Fruit fly (Drosophila melanogaster) whole organism, embryonic: ENCODE measurements around the gene CG14088.

Experiments
- Atf3 ChIP-seq: fragments of 200-800 bp; sonication (Bioruptor generic); optimal IDR thresholded peaks from 3 replicates; lab custom pipeline; 2016; ENCODE audit warnings: missing biosample characterization, missing genetic modification characterization
- BEAF-32 ChIP-seq: fragments of 200-800 bp; sonication (Bioruptor generic); optimal IDR thresholded peaks from 3 replicates; lab custom pipeline; 2017; ENCODE audit warnings: missing biosample characterization, missing genetic modification characterization, mild to moderate bottlenecking, moderate library complexity, missing genetic modification reagents
- CG11093 ChIP-seq: fragments of 200-800 bp; sonication (Bioruptor generic); IDR thresholded peaks from 3 replicates; pipeline ENCODE4 v1.3.6; 2022; ENCODE audit warnings: missing biosample characterization, missing genetic modification characterization
- CG12155 ChIP-seq: fragments of 200-800 bp; sonication (Bioruptor generic); optimal IDR thresholded peaks from 3 replicates; lab custom pipeline; 2016; ENCODE audit warnings: missing biosample characterization, missing genetic modification characterization
- CG13287 ChIP-seq: fragments of 200-800 bp; sonication (Bioruptor generic); IDR thresholded peaks from 2 replicates; pipeline ENCODE4 v1.3.6; 2022; ENCODE audit warnings: missing biosample characterization, missing genetic modification characterization; ENCODE audit not compliant: partially characterized antibody
- CG14014 ChIP-seq: fragments of 200-800 bp; sonication (Bioruptor generic); IDR thresholded peaks from 2 replicates; pipeline ENCODE4 v1.3.6; 2022; ENCODE audit warnings: missing biosample characterization, missing genetic modification characterization
- CG1603 ChIP-seq: fragments of 200-800 bp; sonication (Bioruptor generic); optimal IDR thresholded peaks from 2 replicates; lab custom pipeline; 2019; ENCODE audit warnings: missing biosample characterization, mild to moderate bottlenecking, missing genetic modification characterization, moderate library complexity
- CG17328 ChIP-seq: fragments of 200-800 bp; sonication (Bioruptor generic); IDR thresholded peaks from 2 replicates; pipeline ENCODE4 v1.3.6; 2022; ENCODE audit warnings: missing biosample characterization, missing genetic modification characterization
- CG31441 ChIP-seq: fragments of 200-800 bp; sonication (Bioruptor generic); IDR thresholded peaks from 2 replicates; pipeline ENCODE4 v1.3.6; 2022; ENCODE audit warnings: missing biosample characterization, missing genetic modification characterization
- CG4820 ChIP-seq: fragments of 200-800 bp; sonication (Bioruptor generic); optimal IDR thresholded peaks from 3 replicates; lab custom pipeline; 2016; ENCODE audit warnings: missing biosample characterization, missing genetic modification characterization
- CG8944 ChIP-seq: fragments of 200-800 bp; sonication (Bioruptor generic); optimal IDR thresholded peaks from 3 replicates; lab custom pipeline; 2016; ENCODE audit warnings: missing biosample characterization, missing genetic modification characterization
- E2f2 ChIP-seq: fragments of 200-800 bp; sonication (Bioruptor generic); IDR thresholded peaks from 2 replicates; pipeline ENCODE4 v1.3.6; 2022; ENCODE audit warnings: missing biosample characterization, missing genetic modification characterization
- Ets65A ChIP-seq: fragments of 200-800 bp; sonication (Bioruptor generic); peaks from one replicate; lab custom pipeline; 2016; ENCODE audit warnings: missing biosample characterization, missing genetic modification characterization
- Fer1 ChIP-seq: fragments of 200-800 bp; sonication (Bioruptor generic); optimal IDR thresholded peaks from 2 replicates; lab custom pipeline; 2017; ENCODE audit warnings: missing biosample characterization, mild to moderate bottlenecking, missing genetic modification characterization
- HHEX ChIP-seq: fragments of 200-800 bp; sonication (Bioruptor generic); optimal IDR thresholded peaks from 3 replicates; lab custom pipeline; 2017; ENCODE audit warnings: missing biosample characterization, mild to moderate bottlenecking, missing genetic modification characterization, missing genetic modification reagents
- Hmx ChIP-seq: fragments of 200-800 bp; sonication (Bioruptor generic); optimal IDR thresholded peaks from 2 replicates; lab custom pipeline; 2016; ENCODE audit warnings: missing biosample characterization, missing genetic modification characterization
- Meics ChIP-seq: fragments of 200-800 bp; sonication (Bioruptor generic); optimal IDR thresholded peaks from 2 replicates; lab custom pipeline; 2017; ENCODE audit warnings: missing biosample characterization, mild to moderate bottlenecking, missing genetic modification characterization
- NFAT ChIP-seq: fragments of 200-800 bp; sonication (Bioruptor generic); IDR thresholded peaks from 2 replicates; pipeline ENCODE4 v1.3.6; 2022; ENCODE audit warnings: missing biosample characterization, missing genetic modification characterization
- Scr ChIP-seq: fragments of 200-800 bp; sonication (Bioruptor generic); IDR thresholded peaks from 2 replicates; pipeline ENCODE4 v1.3.6; 2022; ENCODE audit warnings: missing biosample characterization, missing genetic modification characterization; ENCODE audit not compliant: partially characterized antibody
- Stat92E ChIP-seq, 3 experiments: fragments of >200 bp in 2 of 3; fragments of 200-800 bp in 1 of 3; sonication (Bioruptor generic) in 1 of 3; optimal IDR thresholded peaks; 2 replicates each; lab custom pipeline; 2017 to 2019; ENCODE audit warnings: missing biosample characterization in 3 of 3, missing genetic modification characterization in 3 of 3, mild to moderate bottlenecking in 1 of 3, moderate library complexity in 1 of 3
- Vsx1 ChIP-seq: fragments of 200-800 bp; sonication (Bioruptor generic); optimal IDR thresholded peaks from 2 replicates; lab custom pipeline; 2017; ENCODE audit warnings: missing biosample characterization, mild to moderate bottlenecking, missing genetic modification characterization, missing genetic modification reagents
- Xbp1 ChIP-seq: fragments of 200-800 bp; sonication (Bioruptor generic); optimal IDR thresholded peaks from 3 replicates; lab custom pipeline; 2016; ENCODE audit warnings: missing biosample characterization, mild to moderate bottlenecking, missing genetic modification characterization
- abd-A ChIP-seq: fragments of 200-800 bp; sonication (Bioruptor generic); optimal IDR thresholded peaks from 3 replicates; lab custom pipeline; 2019; ENCODE audit warnings: missing biosample characterization, mild to moderate bottlenecking, missing genetic modification characterization, moderate library complexity
- ac ChIP-seq: fragments of 200-800 bp; sonication (Bioruptor generic); optimal IDR thresholded peaks from 3 replicates; lab custom pipeline; 2017; ENCODE audit warnings: missing biosample characterization, mild to moderate bottlenecking, missing genetic modification characterization
- az2 ChIP-seq: fragments of 200-800 bp; sonication (Bioruptor generic); optimal IDR thresholded peaks from 3 replicates; lab custom pipeline; 2016; ENCODE audit warnings: missing biosample characterization, missing genetic modification characterization
- chinmo ChIP-seq: fragments of 200-800 bp; sonication (Bioruptor generic); IDR thresholded peaks from 4 replicates; pipeline ENCODE4 v1.3.6; 2022; ENCODE audit warnings: missing biosample characterization, missing genetic modification characterization; ENCODE audit not compliant: partially characterized antibody
- dm ChIP-seq: fragments of 200-800 bp; sonication (Bioruptor generic); optimal IDR thresholded peaks from 3 replicates; lab custom pipeline; 2016; ENCODE audit warnings: missing biosample characterization, missing genetic modification characterization
- dmrt99B ChIP-seq: fragments of 200-800 bp; sonication (Bioruptor generic); optimal IDR thresholded peaks from 2 replicates; lab custom pipeline; 2018; ENCODE audit warnings: missing biosample characterization, mild to moderate bottlenecking, missing genetic modification characterization, moderate library complexity
- esg ChIP-seq: fragments of 200-800 bp; sonication (Bioruptor generic); conservative IDR thresholded peaks from 2 replicates; pipeline ENCODE4 v1.3.6; 2022; ENCODE audit warnings: missing biosample characterization, missing genetic modification characterization
- eyg ChIP-seq: fragments of 200-800 bp; sonication (Bioruptor generic); optimal IDR thresholded peaks from 3 replicates; lab custom pipeline; 2016; ENCODE audit warnings: missing biosample characterization, missing genetic modification characterization
- gfzf ChIP-seq: fragments of 200-800 bp; sonication (Bioruptor generic); optimal IDR thresholded peaks from 2 replicates; lab custom pipeline; 2016; ENCODE audit warnings: missing biosample characterization, mild to moderate bottlenecking, missing genetic modification characterization, moderate library complexity
- hkb ChIP-seq, 2 experiments: fragments of 200-800 bp in 1 of 2; fragments of >200 bp in 1 of 2; sonication (Bioruptor generic) in 1 of 2; IDR thresholded peaks in 1 of 2; optimal IDR thresholded peaks in 1 of 2; 2 replicates each; pipeline versions ENCODE4 v1.3.6 to Lab custom; 2017 to 2022; ENCODE audit warnings: missing biosample characterization in 1 of 2, missing genetic modification characterization in 1 of 2
- jigr1 ChIP-seq: fragments of 200-800 bp; sonication (Bioruptor generic); IDR thresholded peaks from 3 replicates; pipeline ENCODE4 v1.3.6; 2022; ENCODE audit warnings: missing biosample characterization, missing genetic modification characterization
- kay ChIP-seq: fragments of 200-800 bp; sonication (Bioruptor generic); optimal IDR thresholded peaks from 2 replicates; lab custom pipeline; 2016; ENCODE audit warnings: missing biosample characterization, missing genetic modification characterization
- luna ChIP-seq: fragments of 200-800 bp; sonication (Bioruptor generic); optimal IDR thresholded peaks from 2 replicates; lab custom pipeline; 2016; ENCODE audit warnings: missing biosample characterization, missing genetic modification characterization
- nerfin-2 ChIP-seq: fragments of 200-800 bp; sonication (Bioruptor generic); IDR thresholded peaks from 2 replicates; pipeline ENCODE4 v1.3.6; 2022; ENCODE audit warnings: missing biosample characterization, missing genetic modification characterization; ENCODE audit not compliant: partially characterized antibody
- row ChIP-seq: fragments of 200-800 bp; sonication (Bioruptor generic); IDR thresholded peaks from 3 replicates; pipeline ENCODE4 v1.3.6; 2022; ENCODE audit warnings: missing biosample characterization, missing genetic modification characterization
- sim ChIP-seq: fragments of 200-800 bp; sonication (Bioruptor generic); IDR thresholded peaks from 2 replicates; pipeline ENCODE4 v1.3.6; 2022; ENCODE audit warnings: missing biosample characterization, missing genetic modification characterization
- slou ChIP-seq: fragments of 200-800 bp; sonication (Bioruptor generic); optimal IDR thresholded peaks from 3 replicates; lab custom pipeline; 2016; ENCODE audit warnings: missing biosample characterization, missing genetic modification characterization
- so ChIP-seq: fragments of 200-800 bp; sonication (Bioruptor generic); IDR thresholded peaks from 3 replicates; pipeline ENCODE4 v1.3.6; 2022; ENCODE audit warnings: missing biosample characterization, missing genetic modification characterization
- tap ChIP-seq: fragments of 200-800 bp; optimal IDR thresholded peaks from 3 replicates; lab custom pipeline; 2019; ENCODE audit warnings: missing biosample characterization, mild to moderate bottlenecking, missing genetic modification characterization, moderate library complexity
- tgo ChIP-seq: fragments of 200-800 bp; sonication (Bioruptor generic); IDR thresholded peaks from 3 replicates; pipeline ENCODE4 v1.3.6; 2022; ENCODE audit warnings: missing biosample characterization, missing genetic modification characterization
- tio ChIP-seq: fragments of 200-800 bp; sonication (Bioruptor generic); optimal IDR thresholded peaks from 2 replicates; lab custom pipeline; 2017; ENCODE audit warnings: missing biosample characterization, missing genetic modification characterization, inconsistent platforms
- tll ChIP-seq, 2 experiments: fragments of 200-800 bp in 1 of 2; fragments of >200 bp in 1 of 2; sonication (Bioruptor generic) in 1 of 2; optimal IDR thresholded peaks; 2 replicates each; lab custom pipeline; 2017 to 2019; ENCODE audit warnings: missing biosample characterization in 2 of 2, missing genetic modification characterization in 2 of 2, mild to moderate bottlenecking in 1 of 2, moderate library complexity in 1 of 2
- trem ChIP-seq: fragments of 200-800 bp; optimal IDR thresholded peaks from 3 replicates; lab custom pipeline; 2019; ENCODE audit warnings: missing biosample characterization, mild to moderate bottlenecking, missing genetic modification characterization, moderate library complexity
- wdn ChIP-seq: fragments of 200-800 bp; sonication (Bioruptor generic); IDR thresholded peaks from 2 replicates; pipeline ENCODE4 v1.3.6; 2022; ENCODE audit warnings: missing biosample characterization, missing genetic modification characterization
- zen ChIP-seq: fragments of 200-800 bp; sonication (Bioruptor generic); optimal IDR thresholded peaks from 3 replicates; lab custom pipeline; 2018; ENCODE audit warnings: missing biosample characterization, mild to moderate bottlenecking, missing genetic modification characterization, moderate library complexity
- zf30C ChIP-seq: fragments of 200-800 bp; sonication (Bioruptor generic); optimal IDR thresholded peaks from 3 replicates; lab custom pipeline; 2018; ENCODE audit warnings: missing biosample characterization, mild to moderate bottlenecking, missing genetic modification characterization

The CG14088 gene

DNA sequence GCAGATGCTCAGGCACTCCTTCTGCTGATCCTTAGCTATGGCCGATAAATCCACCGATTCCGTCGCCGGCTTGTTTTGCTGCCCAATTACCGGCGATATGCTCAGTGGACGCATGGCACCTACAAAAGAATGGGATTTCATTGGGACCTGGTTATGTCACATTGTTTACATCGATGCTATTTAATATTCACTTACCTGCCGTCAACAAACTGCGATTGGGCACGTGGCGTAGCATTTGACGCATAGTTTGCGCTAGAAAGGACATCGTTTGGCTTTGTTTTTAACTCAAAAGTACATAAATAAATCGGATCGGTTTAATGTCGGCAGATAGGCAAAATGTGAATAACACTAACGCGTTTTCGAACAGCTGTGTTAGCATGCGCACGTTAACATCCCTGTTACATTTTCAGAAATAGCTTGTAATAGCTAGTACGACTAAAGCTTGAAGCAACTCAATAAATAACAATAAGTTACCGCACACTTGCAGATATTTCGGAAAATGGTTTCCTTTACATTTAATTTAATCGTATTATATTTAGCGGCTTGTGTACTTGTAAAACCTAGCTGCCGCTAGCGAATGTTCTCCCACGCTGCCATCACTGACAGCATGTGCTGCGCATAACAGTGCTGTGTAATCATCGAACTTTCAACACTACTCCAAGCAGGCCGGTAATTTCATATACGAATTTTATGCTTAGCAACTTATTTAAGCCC is 15.6 kb downstream of the CG14088 start, which contains the start of the genes mRpL21 and rept (continued):
- no peak for TF ChIP-seq CG31441
- TF ChIP-seq eyg, result no peak
- peak; percentile 15 for TF ChIP-seq HHEX (GFP tag; lab: Kevin White, UChicago)
- TF ChIP-seq Fer1 (GFP tag; lab: Kevin White, UChicago), result peak; percentile 77
- TF ChIP-seq CG4820 (GFP tag; lab: Kevin White, UChicago), result no peak
- peak; percentile 36; the same call in 1 of the 3 replicates for TF ChIP-seq tgo (GFP tag; lab: Robert Waterston, UW)
- TF ChIP-seq dmrt99B, result peak; percentile 39
- TF ChIP-seq Atf3 (GFP tag; lab: Kevin White, UChicago), result no peak
- TF ChIP-seq NFAT, result peak; percentile 43
- no peak for TF ChIP-seq jigr1 (GFP tag; lab: Robert Waterston, UW)
- no peak for TF ChIP-seq Hmx (GFP tag; lab: Kevin White, UChicago)
- no peak for TF ChIP-seq ac (GFP tag; lab: Kevin White, UChicago)
- TF ChIP-seq CG11093 (GFP tag; lab: Robert Waterston, UW), result no peak
- peak; percentile 45 for TF ChIP-seq BEAF-32 (GFP tag; lab: Kevin White, UChicago)
- no peak for TF ChIP-seq kay (GFP tag; lab: Kevin White, UChicago)
- peak; percentile 69 for TF ChIP-seq gfzf (GFP tag; lab: Kevin White, UChicago)
- TF ChIP-seq CG13287, result peak; percentile 46; the same call in 1 of the 2 replicates
- no peak for TF ChIP-seq zf30C
- TF ChIP-seq chinmo (GFP tag; lab: Robert Waterston, UW), result no peak
- TF ChIP-seq E2f2 (GFP tag; lab: Robert Waterston, UW), result peak; percentile 65
- peak; percentile 23 for TF ChIP-seq CG8944
- TF ChIP-seq zen (tag; lab: Kevin White, UChicago), result peak; percentile 45
- peak; percentile 16; the same call in 1 of the 2 replicates for TF ChIP-seq wdn (GFP tag; lab: Robert Waterston, UW)
- TF ChIP-seq so (GFP tag; lab: Robert Waterston, UW), result no peak
- TF ChIP-seq abd-A, result no peak
- TF ChIP-seq Meics, result peak; percentile 29
- TF ChIP-seq Stat92E (GFP tag; optimal IDR thresholded peaks at IDR 0.05; lab: Kevin White, UChicago), result peak in 1 of 3 experiments; percentile 17
- no peak for TF ChIP-seq nerfin-2
- no peak for TF ChIP-seq sim
- TF ChIP-seq trem (tag; lab: Kevin White, UChicago), result peak; percentile 53
- TF ChIP-seq Vsx1, result no peak
- TF ChIP-seq tll (GFP tag; optimal IDR thresholded peaks at IDR 0.05; lab: Kevin White, UChicago), result peak in 1 of 2 experiments; percentile 43
- TF ChIP-seq CG1603, result peak; percentile 68
- peak; percentile 54 for TF ChIP-seq CG12155 (GFP tag; lab: Kevin White, UChicago)
- peak; percentile 51 for TF ChIP-seq az2 (GFP tag; lab: Kevin White, UChicago)
- no peak for TF ChIP-seq luna (GFP tag; lab: Kevin White, UChicago)
- peak; percentile 86 for TF ChIP-seq row (GFP tag; lab: Robert Waterston, UW)
- peak; percentile 48 for TF ChIP-seq Xbp1 (GFP tag; lab: Kevin White, UChicago)
- TF ChIP-seq Scr (GFP tag; lab: Robert Waterston, UW), result no peak
- peak; percentile 57; the same call in 1 of the 2 replicates for TF ChIP-seq CG17328 (GFP tag; lab: Robert Waterston, UW)
- peak; percentile 94 for TF ChIP-seq Ets65A (GFP tag; lab: Kevin White, UChicago)
- TF ChIP-seq tio (GFP tag; lab: Kevin White, UChicago), result no peak
- no peak for TF ChIP-seq hkb (optimal IDR thresholded peaks at IDR 0.05; lab: Kevin White, UChicago)
- 0 out of 2 replicates have a peak, but pooled peaks have one; percentile 17 for TF ChIP-seq hkb (GFP tag; IDR thresholded peaks at IDR 0.05; lab: Robert Waterston, UW)
- TF ChIP-seq esg (GFP tag; lab: Robert Waterston, UW), result no peak; the same call in 1 of the 2 replicates
- peak; percentile 94 for TF ChIP-seq dm (GFP tag; lab: Kevin White, UChicago)
- no peak for TF ChIP-seq slou (GFP tag; lab: Kevin White, UChicago)
- TF ChIP-seq tap (tag; lab: Kevin White, UChicago), result peak; percentile 3
- peak; percentile 56 for TF ChIP-seq CG14014 (GFP tag; lab: Robert Waterston, UW)
